Fruit fly (Drosophila melanogaster) whole organism, embryonic: ENCODE data around the gene CG9114.

Experiments used
- CG10431 ChIP-seq: fragments of 200-800 bp; sonication (Bioruptor generic); optimal IDR thresholded peaks from 3 replicates; lab custom pipeline; 2018; ENCODE audit warnings: missing biosample characterization, mild to moderate bottlenecking, missing genetic modification characterization
- CG11560 ChIP-seq: fragments of 200-800 bp; sonication (Bioruptor generic); IDR thresholded peaks from 3 replicates; pipeline ENCODE4 v1.3.6; 2022; ENCODE audit warnings: missing biosample characterization, missing genetic modification characterization
- CG12236 ChIP-seq: fragments of 200-800 bp; sonication (Bioruptor generic); optimal IDR thresholded peaks from 2 replicates; lab custom pipeline; 2016; ENCODE audit warnings: missing biosample characterization, missing genetic modification characterization
- CG1233 ChIP-seq: fragments of 200-800 bp; sonication (Bioruptor generic); optimal IDR thresholded peaks from 4 replicates; lab custom pipeline; 2018; ENCODE audit warnings: missing biosample characterization, mild to moderate bottlenecking, missing genetic modification characterization
- CG12659 ChIP-seq: fragments of 200-800 bp; sonication (Bioruptor generic); optimal IDR thresholded peaks from 3 replicates; lab custom pipeline; 2017; ENCODE audit warnings: mild to moderate bottlenecking, missing biosample characterization, missing genetic modification reagents, missing genetic modification characterization
- CG13287 ChIP-seq: fragments of 200-800 bp; sonication (Bioruptor generic); IDR thresholded peaks from 2 replicates; pipeline ENCODE4 v1.3.6; 2022; ENCODE audit warnings: missing biosample characterization, missing genetic modification characterization; ENCODE audit not compliant: partially characterized antibody
- CG13894 ChIP-seq: fragments of 200-800 bp; sonication (Bioruptor generic); optimal IDR thresholded peaks from 3 replicates; lab custom pipeline; 2018; ENCODE audit warnings: missing biosample characterization, mild to moderate bottlenecking, missing genetic modification characterization, moderate library complexity
- CG14710 ChIP-seq: fragments of 200-800 bp; sonication (Bioruptor generic); optimal IDR thresholded peaks from 3 replicates; lab custom pipeline; 2019; ENCODE audit warnings: missing biosample characterization, mild to moderate bottlenecking, missing genetic modification characterization, moderate library complexity
- CG1602 ChIP-seq: fragments of 200-800 bp; sonication (Bioruptor generic); optimal IDR thresholded peaks from 3 replicates; lab custom pipeline; 2016; ENCODE audit warnings: missing biosample characterization, missing genetic modification characterization
- CG2889 ChIP-seq: fragments of 200-800 bp; sonication (Bioruptor generic); IDR thresholded peaks from 3 replicates; pipeline ENCODE4 v1.3.6; 2022; ENCODE audit warnings: missing biosample characterization, missing genetic modification characterization
- CG3995 ChIP-seq: fragments of 200-800 bp; sonication (Bioruptor generic); optimal IDR thresholded peaks from 3 replicates; lab custom pipeline; 2016; ENCODE audit warnings: missing biosample characterization, missing genetic modification characterization
- CG4404 ChIP-seq: fragments of 200-800 bp; sonication (Bioruptor generic); IDR thresholded peaks from 2 replicates; pipeline ENCODE4 v1.3.6; 2022; ENCODE audit warnings: missing biosample characterization, missing genetic modification characterization
- CG4617 ChIP-seq: fragments of 200-800 bp; sonication (Bioruptor generic); optimal IDR thresholded peaks from 3 replicates; lab custom pipeline; 2016; ENCODE audit warnings: missing biosample characterization, missing genetic modification characterization, borderline replicate concordance
- CG6254 ChIP-seq: fragments of 200-800 bp; sonication (Bioruptor generic); optimal IDR thresholded peaks from 3 replicates; lab custom pipeline; 2017; ENCODE audit warnings: mild to moderate bottlenecking, missing biosample characterization, missing genetic modification reagents, missing genetic modification characterization
- CG6654 ChIP-seq: fragments of 200-800 bp; sonication (Bioruptor generic); optimal IDR thresholded peaks from 2 replicates; lab custom pipeline; 2017; ENCODE audit warnings: missing biosample characterization, mild to moderate bottlenecking, missing genetic modification characterization
- CG7786 ChIP-seq: fragments of 200-800 bp; sonication (Bioruptor generic); optimal IDR thresholded peaks from 2 replicates; lab custom pipeline; 2016; ENCODE audit warnings: missing biosample characterization, missing genetic modification characterization
- CG7839 ChIP-seq: fragments of 200-800 bp; sonication (Bioruptor generic); optimal IDR thresholded peaks from 3 replicates; lab custom pipeline; 2018; ENCODE audit warnings: missing biosample characterization, mild to moderate bottlenecking, missing genetic modification characterization, moderate library complexity
- CG8281 ChIP-seq: fragments of 200-800 bp; sonication (Bioruptor generic); optimal IDR thresholded peaks from 2 replicates; lab custom pipeline; 2018; ENCODE audit warnings: missing biosample characterization, mild to moderate bottlenecking, missing genetic modification characterization, moderate library complexity
- CG8359 ChIP-seq: fragments of 200-800 bp; sonication (Bioruptor generic); optimal IDR thresholded peaks from 2 replicates; lab custom pipeline; 2017; ENCODE audit warnings: missing biosample characterization, mild to moderate bottlenecking, missing genetic modification characterization, borderline replicate concordance
- CG8478 ChIP-seq: fragments of >200 bp; optimal IDR thresholded peaks from 2 replicates; lab custom pipeline; 2018
- CG8765 ChIP-seq: fragments of 200-800 bp; sonication (Bioruptor generic); IDR thresholded peaks from 2 replicates; pipeline ENCODE4 v1.3.6; 2022; ENCODE audit warnings: missing biosample characterization, missing genetic modification characterization
- Dbx ChIP-seq: fragments of 200-800 bp; sonication (Bioruptor generic); IDR thresholded peaks from 3 replicates; pipeline ENCODE4 v1.3.6; 2022; ENCODE audit warnings: missing biosample characterization, missing genetic modification characterization
- GATAe ChIP-seq: fragments of 200-800 bp; sonication (Bioruptor generic); conservative IDR thresholded peaks from 2 replicates; pipeline ENCODE4 v1.3.6; 2022; ENCODE audit warnings: missing biosample characterization, missing genetic modification characterization
- H15 ChIP-seq: fragments of 200-800 bp; sonication (Bioruptor generic); IDR thresholded peaks from 3 replicates; pipeline ENCODE4 v1.3.6; 2022; ENCODE audit warnings: missing biosample characterization, missing genetic modification characterization
- H2.0 ChIP-seq: fragments of 200-800 bp; sonication (Bioruptor generic); IDR thresholded peaks from 2 replicates; pipeline ENCODE4 v1.3.6; 2022; ENCODE audit warnings: missing biosample characterization, missing genetic modification characterization
- HmgD ChIP-seq: fragments of 200-800 bp; sonication (Bioruptor generic); optimal IDR thresholded peaks from 3 replicates; lab custom pipeline; 2016; ENCODE audit warnings: missing biosample characterization, missing genetic modification characterization
- HmgZ ChIP-seq: fragments of 200-800 bp; sonication (Bioruptor generic); optimal IDR thresholded peaks from 2 replicates; lab custom pipeline; 2018; ENCODE audit warnings: missing biosample characterization, mild to moderate bottlenecking, missing genetic modification characterization
- Hr78 ChIP-seq, 2 experiments: fragments of 200-800 bp in 1 of 2; fragments of >200 bp in 1 of 2; sonication (Bioruptor generic) in 1 of 2; optimal IDR thresholded peaks; 2 replicates each; lab custom pipeline; 2017 to 2019; ENCODE audit warnings: missing biosample characterization in 2 of 2, missing genetic modification characterization in 2 of 2, mild to moderate bottlenecking in 1 of 2, moderate library complexity in 1 of 2
- Oaz ChIP-seq: fragments of 200-800 bp; sonication (Bioruptor generic); IDR thresholded peaks from 2 replicates; pipeline ENCODE4 v1.3.6; 2022; ENCODE audit warnings: missing biosample characterization, missing genetic modification characterization
- Six4 ChIP-seq: fragments of 200-800 bp; sonication (Bioruptor generic); optimal IDR thresholded peaks from 2 replicates; lab custom pipeline; 2016; ENCODE audit warnings: missing biosample characterization, missing genetic modification characterization
- ato ChIP-seq: fragments of 200-800 bp; sonication (Bioruptor generic); IDR thresholded peaks from 2 replicates; pipeline ENCODE4 v1.3.6; 2022; ENCODE audit warnings: missing biosample characterization, missing genetic modification characterization; ENCODE audit not compliant: partially characterized antibody
- cato ChIP-seq: fragments of 200-800 bp; sonication (Bioruptor generic); optimal IDR thresholded peaks from 2 replicates; lab custom pipeline; 2016; ENCODE audit warnings: missing biosample characterization, missing genetic modification characterization, borderline replicate concordance
- cwo ChIP-seq: fragments of 200-800 bp; sonication (Bioruptor generic); optimal IDR thresholded peaks from 3 replicates; lab custom pipeline; 2017; ENCODE audit warnings: missing biosample characterization, missing genetic modification characterization, mild to moderate bottlenecking, moderate library complexity, missing genetic modification reagents
- dmrt11E ChIP-seq: fragments of 200-800 bp; sonication (Bioruptor generic); optimal IDR thresholded peaks from 3 replicates; lab custom pipeline; 2018; ENCODE audit warnings: missing biosample characterization, mild to moderate bottlenecking, missing genetic modification characterization, moderate library complexity
- esg ChIP-seq: fragments of 200-800 bp; sonication (Bioruptor generic); conservative IDR thresholded peaks from 2 replicates; pipeline ENCODE4 v1.3.6; 2022; ENCODE audit warnings: missing biosample characterization, missing genetic modification characterization
- ftz-f1 ChIP-seq: fragments of 200-800 bp; sonication (Bioruptor generic); optimal IDR thresholded peaks from 2 replicates; lab custom pipeline; 2016; ENCODE audit warnings: missing biosample characterization, missing genetic modification characterization
- fu2 ChIP-seq: fragments of 200-800 bp; sonication (Bioruptor generic); optimal IDR thresholded peaks from 2 replicates; lab custom pipeline; 2016; ENCODE audit warnings: missing biosample characterization, missing genetic modification characterization
- gcm2 ChIP-seq: fragments of 200-800 bp; sonication (Bioruptor generic); optimal IDR thresholded peaks from 2 replicates; lab custom pipeline; 2016; ENCODE audit warnings: missing biosample characterization, missing genetic modification characterization
- her ChIP-seq: fragments of 200-800 bp; sonication (Bioruptor generic); optimal IDR thresholded peaks from 2 replicates; lab custom pipeline; 2016; ENCODE audit warnings: missing biosample characterization, missing genetic modification characterization
- ind ChIP-seq: fragments of 200-800 bp; sonication (Bioruptor generic); optimal IDR thresholded peaks from 3 replicates; lab custom pipeline; 2016; ENCODE audit warnings: missing biosample characterization, missing genetic modification characterization
- jing ChIP-seq: fragments of 200-800 bp; sonication (Bioruptor generic); optimal IDR thresholded peaks from 2 replicates; lab custom pipeline; 2018; ENCODE audit warnings: missing biosample characterization, mild to moderate bottlenecking, missing genetic modification characterization
- mirr ChIP-seq: fragments of 200-800 bp; sonication (Bioruptor generic); optimal IDR thresholded peaks from 3 replicates; lab custom pipeline; 2018; ENCODE audit warnings: missing biosample characterization, mild to moderate bottlenecking, missing genetic modification characterization
- nmo ChIP-seq: fragments of 200-800 bp; sonication (Bioruptor generic); optimal IDR thresholded peaks from 2 replicates; lab custom pipeline; 2018; ENCODE audit warnings: missing biosample characterization, mild to moderate bottlenecking, missing genetic modification characterization, moderate library complexity
- pzg ChIP-seq: fragments of 200-800 bp; sonication (Bioruptor generic); optimal IDR thresholded peaks from 3 replicates; lab custom pipeline; 2018; ENCODE audit warnings: missing biosample characterization, mild to moderate bottlenecking, missing genetic modification characterization, moderate library complexity
- scrt ChIP-seq: fragments of 200-800 bp; sonication (Bioruptor generic); optimal IDR thresholded peaks from 2 replicates; lab custom pipeline; 2018; ENCODE audit warnings: missing biosample characterization, mild to moderate bottlenecking, missing genetic modification characterization, moderate library complexity
- sna ChIP-seq: fragments of 200-800 bp; sonication (Bioruptor generic); IDR thresholded peaks from 2 replicates; pipeline ENCODE4 v1.3.6; 2022; ENCODE audit warnings: missing biosample characterization, missing genetic modification characterization; ENCODE audit not compliant: partially characterized antibody
- sob ChIP-seq: fragments of 200-800 bp; sonication (Bioruptor generic); IDR thresholded peaks from 2 replicates; pipeline ENCODE4 v1.3.6; 2022; ENCODE audit warnings: missing biosample characterization, missing genetic modification characterization
- tll ChIP-seq, 2 experiments: fragments of 200-800 bp in 1 of 2; fragments of >200 bp in 1 of 2; sonication (Bioruptor generic) in 1 of 2; optimal IDR thresholded peaks; 2 replicates each; lab custom pipeline; 2017 to 2019; ENCODE audit warnings: missing biosample characterization in 2 of 2, missing genetic modification characterization in 2 of 2, mild to moderate bottlenecking in 1 of 2, moderate library complexity in 1 of 2
- tup ChIP-seq: fragments of 200-800 bp; sonication (Bioruptor generic); optimal IDR thresholded peaks from 2 replicates; lab custom pipeline; 2016; ENCODE audit warnings: missing biosample characterization, mild to moderate bottlenecking, missing genetic modification characterization, moderate library complexity
- twi ChIP-seq: fragments of 200-800 bp; optimal IDR thresholded peaks from 2 replicates; lab custom pipeline; 2019; ENCODE audit warnings: missing biosample characterization, mild to moderate bottlenecking, missing genetic modification characterization, moderate library complexity
- usp ChIP-seq: fragments of >200 bp; optimal IDR thresholded peaks from 2 replicates; lab custom pipeline; 2017; ENCODE audit warnings: missing biosample characterization, missing genetic modification characterization

CG9114 gene

dm6 chrX:15292794-15293193 lies 40.2 kb downstream of the CG9114 start, which contains the start of gene CG5877 (continued):
- no peak for TF ChIP-seq dmrt11E (tag; lab: Kevin White, UChicago)
- no peak for TF ChIP-seq CG7786
- TF ChIP-seq CG3995 (GFP tag; lab: Kevin White, UChicago): no peak
- no peak for TF ChIP-seq CG2889
- no peak for TF ChIP-seq tup (GFP tag; lab: Kevin White, UChicago)
- no peak for TF ChIP-seq H2.0 (GFP tag; lab: Robert Waterston, UW)
- no peak for TF ChIP-seq cwo (GFP tag; lab: Kevin White, UChicago)
- TF ChIP-seq CG10431 (GFP tag; lab: Kevin White, UChicago): no peak
- TF ChIP-seq cato (GFP tag; lab: Kevin White, UChicago): no peak
- TF ChIP-seq ato (GFP tag; lab: Robert Waterston, UW): no peak
- no peak for TF ChIP-seq HmgZ
- no peak for TF ChIP-seq ind
- peak; percentile 40 for TF ChIP-seq CG12659 (GFP tag; lab: Kevin White, UChicago)
- no peak for TF ChIP-seq scrt (GFP tag; lab: Kevin White, UChicago)
- no peak for TF ChIP-seq CG7839
- no peak for TF ChIP-seq sna (GFP tag; lab: Robert Waterston, UW)
- no peak for TF ChIP-seq CG6254 (GFP tag; lab: Kevin White, UChicago)
- no peak for TF ChIP-seq twi (tag; lab: Kevin White, UChicago)
- TF ChIP-seq CG12236 (GFP tag; lab: Kevin White, UChicago): no peak
- TF ChIP-seq usp (GFP tag; lab: Kevin White, UChicago): no peak
- no peak for TF ChIP-seq H15 (GFP tag; lab: Robert Waterston, UW)
- no peak for TF ChIP-seq CG8478 (lab: Kevin White, UChicago)
- no peak for TF ChIP-seq tll (GFP tag; optimal IDR thresholded peaks at IDR 0.05; lab: Kevin White, UChicago)
- no peak for TF ChIP-seq Oaz (GFP tag; lab: Robert Waterston, UW)
- TF ChIP-seq GATAe (GFP tag; lab: Robert Waterston, UW): no peak
- TF ChIP-seq CG1602 (GFP tag; lab: Kevin White, UChicago): no peak
- TF ChIP-seq Six4 (GFP tag; lab: Kevin White, UChicago): no peak
- TF ChIP-seq CG13287: peak; percentile 51; the same call in 1 of the 2 replicates
- TF ChIP-seq fu2: no peak
- no peak for TF ChIP-seq jing (GFP tag; lab: Kevin White, UChicago)
- no peak for TF ChIP-seq CG8765 (GFP tag; lab: Robert Waterston, UW)
- TF ChIP-seq CG13894 (tag; lab: Kevin White, UChicago): no peak
- peak; percentile 8 for TF ChIP-seq CG14710
- TF ChIP-seq her: no peak
- no peak for TF ChIP-seq CG6654 (GFP tag; lab: Kevin White, UChicago)
- TF ChIP-seq pzg (GFP tag; lab: Kevin White, UChicago): peak; percentile 47
- no peak for TF ChIP-seq CG8281 (tag; lab: Kevin White, UChicago)
- no peak for TF ChIP-seq CG11560 (tag; lab: Robert Waterston, UW)
- TF ChIP-seq CG1233 (GFP tag; lab: Kevin White, UChicago): no peak
- TF ChIP-seq HmgD: no peak
- TF ChIP-seq Dbx (GFP tag; lab: Robert Waterston, UW): no peak
- no peak for TF ChIP-seq esg (GFP tag; lab: Robert Waterston, UW)
- TF ChIP-seq nmo: peak; percentile 16
- no peak for TF ChIP-seq ftz-f1 (GFP tag; lab: Kevin White, UChicago)
- TF ChIP-seq gcm2: no peak
- no peak for TF ChIP-seq CG4404
- no peak for TF ChIP-seq Hr78 (GFP tag; optimal IDR thresholded peaks at IDR 0.05; lab: Kevin White, UChicago)
- no peak for TF ChIP-seq sob (GFP tag; lab: Robert Waterston, UW)
- peak; percentile 43 for TF ChIP-seq CG4617 (GFP tag; lab: Kevin White, UChicago)
- TF ChIP-seq CG8359 (GFP tag; lab: Kevin White, UChicago): no peak
- no peak for TF ChIP-seq mirr (GFP tag; lab: Kevin White, UChicago)
